Worm (Caenorhabditis elegans) whole organism, mixed stage, embryonic: ENCODE data around the gene Y80D3A.8.
A peak's percentile ranks its signal among the peaks of the same experiment; 100 is the strongest.

Experiments
- M03D4.4 ChIP-seq: sonication (generic microtip); optimal IDR thresholded peaks from 2 replicates; lab custom pipeline; 2017; ENCODE audit warnings: mild to moderate bottlenecking, missing genetic modification characterization, missing compliant biosample characterization
- ceh-39 ChIP-seq: fragments of 150-350 bp; optimal IDR thresholded peaks from 2 replicates; lab custom pipeline; 2014; ENCODE audit warnings: missing biosample characterization, missing genetic modification characterization
- ceh-43 ChIP-seq: fragments of 200-800 bp; sonication (Bioruptor generic); optimal IDR thresholded peaks from 2 replicates; lab custom pipeline; 2018; ENCODE audit warnings: mild to moderate bottlenecking, missing genetic modification characterization, moderate library complexity, missing compliant biosample characterization
- ceh-83 ChIP-seq: fragments of 200-800 bp; sonication (Bioruptor generic); optimal IDR thresholded peaks from 2 replicates; lab custom pipeline; 2018; ENCODE audit warnings: mild to moderate bottlenecking, missing genetic modification characterization, missing compliant biosample characterization
- ces-1 ChIP-seq: fragments of 150-350 bp; optimal IDR thresholded peaks from 2 replicates; lab custom pipeline; 2014; ENCODE audit warnings: missing biosample characterization, missing genetic modification reagents, missing genetic modification characterization
- cnd-1 ChIP-seq: fragments of 200-800 bp; sonication (Bioruptor generic); optimal IDR thresholded peaks from 2 replicates; lab custom pipeline; 2018; ENCODE audit warnings: mild to moderate bottlenecking, missing genetic modification characterization, missing compliant biosample characterization
- drap-1 ChIP-seq: fragments of 200-800 bp; sonication (Bioruptor generic); optimal IDR thresholded peaks from 3 replicates; lab custom pipeline; 2018; ENCODE audit warnings: mild to moderate bottlenecking, missing genetic modification characterization, missing compliant biosample characterization
- elt-1 ChIP-seq: sonication (generic microtip); optimal IDR thresholded peaks from 2 replicates; lab custom pipeline; 2017; ENCODE audit warnings: missing genetic modification characterization, mild to moderate bottlenecking, missing compliant biosample characterization, antibody characterized with exemption, moderate library complexity, borderline replicate concordance; ENCODE audit not compliant: insufficient read depth
- elt-3 ChIP-seq: fragments of 150-350 bp; optimal IDR thresholded peaks from 2 replicates; lab custom pipeline; 2014; ENCODE audit warnings: missing biosample characterization, missing genetic modification characterization
- flh-1 ChIP-seq: fragments of 200-800 bp; sonication (Bioruptor generic); optimal IDR thresholded peaks from 2 replicates; lab custom pipeline; 2018; ENCODE audit warnings: mild to moderate bottlenecking, missing genetic modification characterization, moderate library complexity, missing compliant biosample characterization
- ham-2 ChIP-seq: fragments of 200-800 bp; sonication (Bioruptor generic); optimal IDR thresholded peaks from 2 replicates; lab custom pipeline; 2018; ENCODE audit warnings: mild to moderate bottlenecking, missing genetic modification characterization, missing compliant biosample characterization
- hlh-1 ChIP-seq: fragments of 150-350 bp; optimal IDR thresholded peaks from 2 replicates; lab custom pipeline; 2014; ENCODE audit warnings: missing biosample characterization, missing genetic modification reagents, missing genetic modification characterization
- lin-13 ChIP-seq: fragments of 150-350 bp; optimal IDR thresholded peaks from 2 replicates; lab custom pipeline; 2014; ENCODE audit warnings: missing biosample characterization, missing genetic modification characterization
- lsy-2 ChIP-seq: fragments of 150-350 bp; optimal IDR thresholded peaks from 2 replicates; lab custom pipeline; 2014; ENCODE audit warnings: missing biosample characterization, missing genetic modification characterization
- mab-5 ChIP-seq: fragments of 150-350 bp; optimal IDR thresholded peaks from 2 replicates; lab custom pipeline; 2014; ENCODE audit warnings: missing biosample characterization, missing genetic modification characterization
- mep-1 ChIP-seq: fragments of 150-350 bp; optimal IDR thresholded peaks from 2 replicates; lab custom pipeline; 2017; ENCODE audit warnings: missing biosample characterization, missing genetic modification reagents, missing genetic modification characterization, inconsistent platforms
- mls-2 ChIP-seq: sonication (generic microtip); optimal IDR thresholded peaks from 2 replicates; lab custom pipeline; 2016; ENCODE audit warnings: mild to moderate bottlenecking, missing genetic modification characterization, moderate library complexity, missing compliant biosample characterization
- nhr-12 ChIP-seq: fragments of 150-350 bp; optimal IDR thresholded peaks from 2 replicates; lab custom pipeline; 2014; ENCODE audit warnings: missing biosample characterization, missing genetic modification characterization
- nhr-2 ChIP-seq: fragments of 150-350 bp; optimal IDR thresholded peaks from 2 replicates; lab custom pipeline; 2014; ENCODE audit warnings: missing biosample characterization, missing genetic modification characterization
- nhr-28 ChIP-seq: fragments of 150-350 bp; optimal IDR thresholded peaks from 2 replicates; lab custom pipeline; 2014; ENCODE audit warnings: missing biosample characterization, missing genetic modification characterization
- nhr-76 ChIP-seq: sonication (generic microtip); optimal IDR thresholded peaks from 2 replicates; lab custom pipeline; 2017; ENCODE audit warnings: missing biosample characterization, missing genetic modification characterization
- pha-4 ChIP-seq: fragments of 150-350 bp; optimal IDR thresholded peaks from 2 replicates; lab custom pipeline; 2018; ENCODE audit warnings: missing biosample characterization, missing genetic modification reagents, missing genetic modification characterization
- sem-2 ChIP-seq: fragments of 200-800 bp; sonication (Bioruptor generic); optimal IDR thresholded peaks from 2 replicates; lab custom pipeline; 2018; ENCODE audit warnings: mild to moderate bottlenecking, missing genetic modification characterization, missing compliant biosample characterization
- snpc-4 ChIP-seq: fragments of 150-350 bp; optimal IDR thresholded peaks from 2 replicates; lab custom pipeline; 2014; ENCODE audit warnings: missing biosample characterization, missing genetic modification characterization
- sptf-1 ChIP-seq: sonication (generic microtip); optimal IDR thresholded peaks from 2 replicates; lab custom pipeline; 2017; ENCODE audit warnings: mild to moderate bottlenecking, missing genetic modification characterization, moderate library complexity, missing compliant biosample characterization
- tbx-8 ChIP-seq: fragments of 200-800 bp; sonication (Bioruptor generic); optimal IDR thresholded peaks from 2 replicates; lab custom pipeline; 2018; ENCODE audit warnings: mild to moderate bottlenecking, missing genetic modification characterization, moderate library complexity, missing compliant biosample characterization
- unc-62 ChIP-seq: fragments of 150-350 bp; optimal IDR thresholded peaks from 2 replicates; lab custom pipeline; 2014; ENCODE audit warnings: missing biosample characterization, missing genetic modification reagents, missing genetic modification characterization
- zip-8 ChIP-seq: fragments of 150-350 bp; optimal IDR thresholded peaks from 2 replicates; lab custom pipeline; 2014; ENCODE audit warnings: missing biosample characterization, missing genetic modification characterization
- ztf-11 ChIP-seq: fragments of 150-350 bp; optimal IDR thresholded peaks from 2 replicates; lab custom pipeline; 2014; ENCODE audit warnings: missing biosample characterization, missing genetic modification characterization

The Y80D3A.8 gene

DNA sequence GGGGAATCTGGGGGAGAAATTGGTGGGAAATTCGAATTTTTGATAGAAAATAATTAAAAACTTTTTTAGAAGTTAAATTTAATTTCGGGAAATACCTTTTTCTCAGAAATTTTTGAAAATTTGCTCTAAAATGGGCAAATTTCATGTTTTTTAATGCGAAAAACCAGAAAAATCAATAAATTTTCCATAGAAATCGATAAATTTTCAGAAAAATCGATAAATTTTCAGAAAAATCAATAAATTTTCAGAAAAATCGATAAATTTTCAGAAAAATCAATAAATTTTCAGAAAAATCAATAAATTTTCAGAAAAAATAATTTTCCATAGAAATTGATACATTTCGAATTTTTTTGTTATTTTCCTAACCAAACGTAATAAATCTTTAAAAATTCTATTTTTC, 45.7 kb downstream of the Y80D3A.8 start:
- TF ChIP-seq cnd-1 (tag; lab: Kevin White, UChicago) (no peak), zip-8 (tag; lab: Kevin White, UChicago) (no peak), mab-5 (tag; lab: Kevin White, UChicago) (no peak), sptf-1 (tag; lab: Kevin White, UChicago) (no peak), M03D4.4 (tag; lab: Kevin White, UChicago) (no peak), ces-1 (no peak), flh-1 (no peak), ham-2 (GFP tag; lab: Kevin White, UChicago) (no peak), elt-3 (no peak), nhr-76 (tag; lab: Kevin White, UChicago) (no peak), nhr-12 (tag; lab: Kevin White, UChicago) (no peak), drap-1 (GFP tag; lab: Kevin White, UChicago) (no peak)

DNA sequence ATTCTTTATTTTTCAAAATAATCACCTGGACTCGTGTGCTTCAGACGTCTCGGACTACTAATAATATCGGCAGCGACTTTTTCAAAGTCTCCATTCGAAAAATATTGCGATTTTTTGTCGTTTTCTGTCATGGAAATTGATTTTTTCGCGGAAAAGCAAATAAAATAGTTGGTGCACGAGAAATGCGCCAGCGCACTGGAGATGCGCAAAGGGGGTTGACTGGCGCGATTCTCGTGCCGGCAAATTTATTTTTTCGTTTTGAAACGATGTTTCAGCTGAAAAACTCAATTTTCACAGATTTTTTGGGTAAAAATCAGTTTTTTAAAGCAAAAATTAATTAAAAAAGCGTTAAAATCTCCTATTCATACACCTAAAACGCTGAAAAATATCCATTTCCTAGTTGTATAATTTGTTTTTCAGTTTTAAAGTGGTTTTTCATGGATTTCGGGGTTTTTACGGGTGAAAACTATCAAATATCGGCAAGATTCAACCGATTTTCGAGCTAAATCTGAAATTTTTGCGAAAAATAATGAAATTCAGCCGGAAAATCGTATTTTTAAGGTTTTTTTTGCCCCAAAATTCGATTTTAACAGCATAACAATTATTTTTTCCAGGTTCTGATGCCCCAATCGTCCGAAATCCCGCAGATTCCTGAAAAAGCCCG, 49.9 kb downstream of the Y80D3A.8 start, which contains the start of the genes reps-1 and Y39B6A.37:
TSS of gene reps-1 (minus strand) at position 263 of the 664 bp plus-strand sequence.
TSS of gene Y39B6A.37 (plus strand) at position 614 of the 664 bp plus-strand sequence.
- TF ChIP-seq ceh-43 (GFP tag; lab: Kevin White, UChicago) = no peak
- TF ChIP-seq flh-1 = no peak
- peak; percentile 53 for TF ChIP-seq pha-4 (tag; lab: Kevin White, UChicago)
- TF ChIP-seq ces-1 = peak; percentile 28
- TF ChIP-seq zip-8 (tag; lab: Kevin White, UChicago) = no peak
- peak; percentile 74 for TF ChIP-seq drap-1 (GFP tag; lab: Kevin White, UChicago)
- TF ChIP-seq lsy-2 (tag; lab: Kevin White, UChicago) = peak; percentile 24
- TF ChIP-seq mep-1 = peak; percentile 62
- TF ChIP-seq lin-13 (tag; lab: Kevin White, UChicago) = peak; percentile 79

DNA sequence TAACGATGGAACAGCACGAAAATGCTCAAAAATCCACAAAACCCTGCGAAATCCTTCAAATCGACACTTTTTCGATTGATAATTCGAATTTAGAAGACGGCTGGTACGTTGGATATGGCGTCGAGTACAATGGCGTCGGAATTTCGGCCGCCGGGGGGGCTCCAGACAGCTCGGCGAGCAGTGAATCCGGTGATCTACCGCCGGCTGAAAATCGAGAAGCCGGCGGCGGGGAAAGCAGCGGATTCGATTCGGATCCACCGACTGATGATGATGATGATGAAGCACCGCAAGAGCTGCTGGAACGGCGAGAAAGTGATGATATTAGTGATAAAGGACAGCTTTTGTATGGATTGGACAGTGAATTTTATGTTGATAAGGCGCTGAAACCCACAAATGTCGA, 50.5 kb downstream of the Y80D3A.8 start:
- TF ChIP-seq ztf-11 (tag; lab: Kevin White, UChicago) = no peak
- TF ChIP-seq elt-3 = no peak
- no peak for TF ChIP-seq mep-1
- no peak for TF ChIP-seq sem-2 (GFP tag; lab: Kevin White, UChicago)
- TF ChIP-seq lsy-2 (tag; lab: Kevin White, UChicago) = no peak
- TF ChIP-seq drap-1 (GFP tag; lab: Kevin White, UChicago) = no peak
- TF ChIP-seq nhr-12 (tag; lab: Kevin White, UChicago) = no peak
- no peak for TF ChIP-seq unc-62 (GFP tag; lab: Kevin White, UChicago)
- no peak for TF ChIP-seq elt-1
- no peak for TF ChIP-seq mls-2 (tag; lab: Kevin White, UChicago)
- no peak for TF ChIP-seq ceh-39 (tag; lab: Kevin White, UChicago)
- TF ChIP-seq tbx-8 (GFP tag; lab: Kevin White, UChicago) = no peak

DNA sequence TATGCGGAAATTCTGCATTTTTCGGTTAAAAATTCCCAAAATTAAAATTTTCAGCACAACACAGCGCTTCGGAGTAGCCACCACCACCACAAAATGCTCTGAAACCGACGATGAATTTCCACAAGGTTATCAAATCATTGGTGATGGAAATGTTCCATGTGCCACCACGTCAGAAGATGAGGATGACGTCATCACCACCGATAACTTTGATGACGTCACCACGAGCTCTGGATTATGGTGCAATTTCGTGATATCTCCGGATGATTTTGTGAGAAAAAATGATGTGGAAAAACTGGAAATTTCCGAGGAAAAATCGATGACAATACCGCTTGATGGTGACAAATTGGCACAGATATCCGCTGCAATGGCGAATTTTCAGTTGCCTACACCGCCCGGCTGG, 52.6 kb downstream of the Y80D3A.8 start:
- TF ChIP-seq nhr-28 (tag; lab: Kevin White, UChicago) = no peak
- no peak for TF ChIP-seq ceh-43 (GFP tag; lab: Kevin White, UChicago)
- TF ChIP-seq zip-8 (tag; lab: Kevin White, UChicago) = peak; percentile 97

DNA sequence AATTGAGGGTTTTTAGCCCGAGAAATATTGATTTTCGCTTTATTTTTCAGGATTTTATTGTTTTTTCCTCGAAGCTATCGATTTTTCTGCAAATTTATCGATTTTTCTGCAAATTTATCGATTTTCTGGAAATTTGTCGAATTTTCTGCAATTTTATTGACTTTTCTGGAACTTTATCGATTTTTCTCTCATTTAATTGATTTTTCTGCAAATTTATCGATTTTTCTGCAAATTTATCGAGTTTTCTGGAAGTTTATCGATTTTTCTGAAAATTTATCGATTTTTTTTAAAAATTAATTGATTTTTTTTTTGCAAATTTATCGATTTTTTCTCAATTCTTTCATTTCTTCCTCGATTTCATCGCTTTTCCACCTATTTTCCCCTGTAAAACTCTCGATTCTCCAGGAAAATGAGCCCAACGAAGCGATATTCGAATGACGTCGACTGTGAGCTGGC, 53.1 kb downstream of the Y80D3A.8 start, which contains the start of gene gtf-2F2:
TSS of gene gtf-2F2 (plus strand) at position 406 of the 456 bp plus-strand sequence.
- TF ChIP-seq ceh-83 (GFP tag; lab: Kevin White, UChicago) (no peak), ceh-39 (tag; lab: Kevin White, UChicago) (no peak), mep-1 (no peak), ham-2 (GFP tag; lab: Kevin White, UChicago) (no peak), sem-2 (GFP tag; lab: Kevin White, UChicago) (no peak), mab-5 (tag; lab: Kevin White, UChicago) (no peak), nhr-28 (tag; lab: Kevin White, UChicago) (no peak), nhr-12 (tag; lab: Kevin White, UChicago) (no peak), snpc-4 (tag; lab: Kevin White, UChicago) (no peak), ces-1 (no peak), unc-62 (GFP tag; lab: Kevin White, UChicago) (no peak), pha-4 (tag; lab: Kevin White, UChicago) (no peak), nhr-2 (tag; lab: Kevin White, UChicago) (no peak), hlh-1 (tag; lab: Kevin White, UChicago) (no peak), elt-1 (no peak)
